Fruit fly (Drosophila melanogaster) whole organism, prepupa: ENCODE data around the gene Col4a1.

Experiments used
- Blimp-1 ChIP-seq: fragments of 200-800 bp; sonication (Bioruptor generic); optimal IDR thresholded peaks from 3 replicates; lab custom pipeline; 2017; ENCODE audit warnings: missing biosample characterization, missing genetic modification characterization, mild to moderate bottlenecking, moderate library complexity, missing genetic modification reagents
- CG10631 ChIP-seq: fragments of 200-800 bp; sonication (Bioruptor generic); optimal IDR thresholded peaks from 2 replicates; lab custom pipeline; 2016; ENCODE audit warnings: missing biosample characterization, missing genetic modification characterization
- CG10669 ChIP-seq: fragments of 200-800 bp; sonication (Bioruptor generic); optimal IDR thresholded peaks from 3 replicates; lab custom pipeline; 2018; ENCODE audit warnings: missing biosample characterization, mild to moderate bottlenecking, missing genetic modification characterization, moderate library complexity
- CG11762 ChIP-seq: fragments of 200-800 bp; sonication (Bioruptor generic); optimal IDR thresholded peaks from 3 replicates; lab custom pipeline; 2016; ENCODE audit warnings: missing biosample characterization, missing genetic modification characterization; ENCODE audit not compliant: insufficient read depth
- CG16779 ChIP-seq: fragments of 200-800 bp; sonication (Bioruptor generic); optimal IDR thresholded peaks from 3 replicates; lab custom pipeline; 2017; ENCODE audit warnings: missing biosample characterization, mild to moderate bottlenecking, missing genetic modification characterization
- CG3032 ChIP-seq: fragments of 200-800 bp; optimal IDR thresholded peaks from 2 replicates; lab custom pipeline; 2019; ENCODE audit warnings: missing biosample characterization, mild to moderate bottlenecking, missing genetic modification characterization, moderate library complexity
- CG34406 ChIP-seq: fragments of 200-800 bp; sonication (Bioruptor generic); optimal IDR thresholded peaks from 3 replicates; lab custom pipeline; 2016; ENCODE audit warnings: missing biosample characterization, missing genetic modification characterization
- CG4318 ChIP-seq: fragments of 200-800 bp; sonication (Bioruptor generic); optimal IDR thresholded peaks from 3 replicates; lab custom pipeline; 2017; ENCODE audit warnings: missing biosample characterization, mild to moderate bottlenecking, missing genetic modification characterization
- CG6792 ChIP-seq: fragments of 200-800 bp; sonication (Bioruptor generic); optimal IDR thresholded peaks from 3 replicates; lab custom pipeline; 2016; ENCODE audit warnings: missing biosample characterization, missing genetic modification characterization
- CG6854 ChIP-seq: fragments of 200-800 bp; sonication (Bioruptor generic); optimal IDR thresholded peaks from 2 replicates; lab custom pipeline; 2017; ENCODE audit warnings: missing biosample characterization, mild to moderate bottlenecking, missing genetic modification characterization
- CG7368 ChIP-seq: fragments of 200-800 bp; sonication (Bioruptor generic); optimal IDR thresholded peaks from 3 replicates; lab custom pipeline; 2016; ENCODE audit warnings: missing biosample characterization, missing genetic modification characterization
- Eip75B ChIP-seq: fragments of 200-800 bp; sonication (Bioruptor generic); optimal IDR thresholded peaks from 3 replicates; lab custom pipeline; 2016; ENCODE audit warnings: missing biosample characterization, missing genetic modification characterization
- Gug ChIP-seq: fragments of 200-800 bp; sonication (Bioruptor generic); IDR thresholded peaks from 2 replicates; pipeline ENCODE4 v1.3.6; 2022; ENCODE audit warnings: missing biosample characterization, missing genetic modification characterization
- Hr39 ChIP-seq: fragments of 200-800 bp; sonication (Bioruptor generic); optimal IDR thresholded peaks from 2 replicates; lab custom pipeline; 2016; ENCODE audit warnings: missing biosample characterization, missing genetic modification characterization
- Met ChIP-seq: fragments of 200-800 bp; sonication (Bioruptor generic); optimal IDR thresholded peaks from 3 replicates; lab custom pipeline; 2016; ENCODE audit warnings: missing biosample characterization, missing genetic modification characterization
- OdsH ChIP-seq: fragments of 200-800 bp; sonication (Bioruptor generic); optimal IDR thresholded peaks from 3 replicates; lab custom pipeline; 2016; ENCODE audit warnings: missing biosample characterization, missing genetic modification characterization
- Sox102F ChIP-seq: fragments of 200-800 bp; sonication (Bioruptor generic); optimal IDR thresholded peaks from 2 replicates; lab custom pipeline; 2016; ENCODE audit warnings: missing biosample characterization, mild to moderate bottlenecking, missing genetic modification characterization
- Sox14 ChIP-seq: fragments of 200-800 bp; sonication (Bioruptor generic); optimal IDR thresholded peaks from 3 replicates; lab custom pipeline; 2016; ENCODE audit warnings: missing biosample characterization, missing genetic modification characterization
- Sox15 ChIP-seq: fragments of 200-800 bp; sonication (Bioruptor generic); optimal IDR thresholded peaks from 3 replicates; lab custom pipeline; 2016; ENCODE audit warnings: missing biosample characterization, missing genetic modification characterization
- achi ChIP-seq: fragments of 200-800 bp; sonication (Bioruptor generic); optimal IDR thresholded peaks from 3 replicates; lab custom pipeline; 2016; ENCODE audit warnings: missing biosample characterization, missing genetic modification characterization
- acj6 ChIP-seq: fragments of 200-800 bp; sonication (Bioruptor generic); optimal IDR thresholded peaks from 3 replicates; lab custom pipeline; 2016; ENCODE audit warnings: missing biosample characterization, missing genetic modification characterization
- cyc ChIP-seq: fragments of 200-800 bp; sonication (Bioruptor generic); optimal IDR thresholded peaks from 3 replicates; lab custom pipeline; 2016; ENCODE audit warnings: missing biosample characterization, missing genetic modification characterization
- dsx ChIP-seq: fragments of 200-800 bp; optimal IDR thresholded peaks from 3 replicates; lab custom pipeline; 2019; ENCODE audit warnings: missing biosample characterization, mild to moderate bottlenecking, missing genetic modification characterization, moderate library complexity; ENCODE audit not compliant: poor library complexity, severe bottlenecking
- eg ChIP-seq: fragments of 200-800 bp; sonication (Bioruptor generic); IDR thresholded peaks from 3 replicates; pipeline ENCODE4 v1.3.6; 2022; ENCODE audit warnings: missing biosample characterization, missing genetic modification characterization
- esn ChIP-seq: fragments of 200-800 bp; sonication (Bioruptor generic); optimal IDR thresholded peaks from 2 replicates; lab custom pipeline; 2016; ENCODE audit warnings: missing biosample characterization, mild to moderate bottlenecking, missing genetic modification characterization, moderate library complexity
- fd85E ChIP-seq: fragments of 200-800 bp; sonication (Bioruptor generic); optimal IDR thresholded peaks from 3 replicates; lab custom pipeline; 2016; ENCODE audit warnings: missing biosample characterization, missing genetic modification characterization
- fkh ChIP-seq: fragments of 200-800 bp; sonication (Bioruptor generic); optimal IDR thresholded peaks from 3 replicates; lab custom pipeline; 2017; ENCODE audit warnings: missing biosample characterization, mild to moderate bottlenecking, missing genetic modification characterization, moderate library complexity
- lz ChIP-seq: fragments of 200-800 bp; sonication (Bioruptor generic); optimal IDR thresholded peaks from 3 replicates; lab custom pipeline; 2016; ENCODE audit warnings: missing biosample characterization, missing genetic modification characterization
- ss ChIP-seq, 2 experiments: fragments of 200-800 bp; sonication (Bioruptor generic); optimal IDR thresholded peaks; 2 replicates in 1 of 2; 3 replicates in 1 of 2; lab custom pipeline; 2017 to 2018; ENCODE audit warnings: mild to moderate bottlenecking in 2 of 2, missing biosample characterization in 2 of 2, missing genetic modification characterization in 2 of 2, moderate library complexity in 1 of 2
- svp ChIP-seq: fragments of 200-800 bp; sonication (Bioruptor generic); peaks from one replicate; lab custom pipeline; 2016; ENCODE audit warnings: missing biosample characterization, missing genetic modification characterization
- topi ChIP-seq: fragments of 200-800 bp; sonication (Bioruptor generic); optimal IDR thresholded peaks from 3 replicates; lab custom pipeline; 2016; ENCODE audit warnings: missing biosample characterization, missing genetic modification characterization
- vri ChIP-seq: fragments of 200-800 bp; sonication (Bioruptor generic); optimal IDR thresholded peaks from 3 replicates; lab custom pipeline; 2016; ENCODE audit warnings: missing biosample characterization, mild to moderate bottlenecking, missing genetic modification characterization

The Col4a1 gene

DNA sequence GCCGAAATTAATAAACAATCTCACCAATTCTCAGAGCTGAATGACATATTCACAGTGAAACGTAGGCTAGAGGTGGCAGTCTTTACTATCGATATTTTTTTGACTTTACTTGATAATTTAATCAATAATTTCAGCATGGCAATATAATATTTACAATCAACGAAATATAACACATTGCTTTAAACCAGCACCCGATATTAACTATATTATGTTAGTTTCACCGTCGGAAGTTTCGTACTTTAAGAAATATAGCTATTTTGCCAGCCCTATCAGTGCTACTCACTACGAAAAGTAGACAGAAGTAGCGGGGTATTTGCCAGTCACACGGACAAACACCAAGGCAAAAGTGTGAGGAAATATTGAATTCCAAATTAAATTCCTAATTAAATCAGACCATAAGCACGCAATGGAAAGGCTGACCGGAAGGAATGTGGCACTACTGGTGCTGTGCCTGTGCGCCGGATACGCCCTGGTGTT, 18.6 kb upstream of the Col4a1 start, which contains the start of the genes CG31917, Tfb5 and SelT (continued):
- TF ChIP-seq CG3032 (tag; lab: Kevin White, UChicago) (peak; percentile 48), esn (GFP tag; lab: Kevin White, UChicago) (peak; percentile 73), CG34406 (GFP tag; lab: Kevin White, UChicago) (peak; percentile 5), Sox14 (peak; percentile 50)

DNA sequence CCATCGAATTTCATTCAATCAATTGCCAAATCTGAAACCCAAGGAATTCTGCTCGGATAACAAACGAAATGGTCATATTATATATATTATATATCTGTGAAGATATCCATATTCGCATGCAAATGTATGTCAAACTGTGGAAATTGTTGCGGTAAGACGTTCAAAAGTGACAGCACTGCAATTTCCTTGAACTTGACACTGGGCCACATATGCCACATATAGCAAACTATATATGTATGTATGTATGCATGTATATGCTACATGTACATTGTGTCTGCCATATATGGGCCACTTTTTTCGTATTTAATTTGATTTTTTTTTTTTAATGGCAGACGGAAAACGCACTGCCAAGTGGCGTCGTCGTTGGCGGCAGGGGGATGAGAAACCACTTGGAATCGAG, 8.9 kb upstream of the Col4a1 start:
- TF ChIP-seq CG6792 (GFP tag; lab: Kevin White, UChicago), result no peak
- TF ChIP-seq OdsH (GFP tag; lab: Kevin White, UChicago), result no peak
- TF ChIP-seq dsx (GFP tag; lab: Kevin White, UChicago), result no peak
- no peak for TF ChIP-seq Blimp-1

DNA sequence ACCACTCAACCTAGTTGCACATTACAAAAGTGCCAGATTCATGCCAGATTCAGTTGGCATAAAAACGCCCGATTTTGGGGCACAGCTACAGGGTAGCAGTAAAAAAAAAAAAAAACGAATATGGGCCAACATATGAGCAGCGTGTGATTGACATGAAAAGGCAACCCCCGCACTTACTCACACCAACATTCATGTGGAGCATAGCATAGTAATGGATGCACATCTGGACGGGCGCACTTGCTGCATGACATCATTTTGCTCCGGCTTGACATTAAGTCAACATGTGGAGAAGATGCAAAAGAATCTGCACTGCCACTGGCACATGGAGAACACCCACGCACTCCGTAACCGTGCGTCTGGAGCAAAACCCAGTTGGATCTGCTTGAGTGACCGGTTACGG, 6.8 kb upstream of the Col4a1 start:
- TF ChIP-seq svp (GFP tag; lab: Kevin White, UChicago) (peak; percentile 22), topi (GFP tag; lab: Kevin White, UChicago) (no peak), Gug (GFP tag; lab: Robert Waterston, UW) (no peak), fkh (GFP tag; lab: Kevin White, UChicago) (no peak)

DNA sequence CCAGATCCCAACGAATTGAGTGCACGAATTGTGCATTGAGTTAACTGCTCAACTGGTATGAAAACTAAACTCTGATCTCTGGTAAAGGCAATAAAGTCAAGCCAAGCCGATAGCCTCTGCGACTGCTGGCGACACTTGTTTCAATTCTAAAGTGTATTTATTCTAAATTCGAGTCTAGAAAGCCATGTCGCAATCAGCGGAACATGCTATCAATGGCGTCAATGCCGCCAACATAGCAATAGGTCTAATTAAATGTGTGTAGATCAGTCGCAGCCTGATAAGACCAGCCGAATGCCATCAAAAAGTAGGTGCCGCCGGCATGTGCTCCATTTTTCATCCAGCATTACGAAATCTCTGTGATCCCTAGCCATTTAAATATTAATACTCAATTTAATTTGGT, 3.9 kb upstream of the Col4a1 start:
- no peak for TF ChIP-seq acj6 (GFP tag; lab: Kevin White, UChicago)
- TF ChIP-seq lz, result no peak
- no peak for TF ChIP-seq fd85E (GFP tag; lab: Kevin White, UChicago)
- TF ChIP-seq, all 60 proteins: peak for 0

DNA sequence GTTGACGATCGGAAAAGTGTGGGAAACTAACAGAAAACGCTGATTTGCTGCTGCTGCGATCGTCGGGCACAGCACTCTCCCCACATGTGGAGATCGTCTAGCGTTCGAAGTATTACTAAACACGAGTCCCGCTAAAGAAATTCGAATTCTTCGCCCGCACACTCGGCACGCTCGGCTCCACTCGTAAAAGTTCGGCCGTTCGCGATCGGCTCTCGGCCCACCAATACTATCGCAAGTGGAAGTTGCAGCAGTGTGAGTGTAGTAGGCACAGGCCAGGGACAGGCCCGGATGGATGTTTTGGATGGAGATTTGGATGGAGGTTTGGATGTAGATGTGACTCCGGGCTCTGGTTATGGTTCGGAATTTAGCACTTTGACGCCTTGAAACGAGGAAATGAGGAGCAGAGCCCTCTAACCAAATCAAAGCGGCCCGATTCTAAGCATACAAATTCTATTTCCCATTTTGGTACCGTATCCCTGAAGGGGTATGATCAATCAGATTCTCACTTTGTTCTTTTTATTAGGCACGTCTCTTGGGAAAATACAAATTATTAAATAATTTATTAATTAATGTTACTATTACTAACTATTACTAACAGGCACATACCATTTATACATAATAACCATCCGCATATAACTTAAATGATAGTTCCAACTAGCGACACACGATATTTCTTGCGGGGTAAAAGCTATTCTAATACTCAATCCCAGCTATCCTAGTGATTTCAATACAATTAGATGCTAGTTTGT, 1.9 kb upstream of the Col4a1 start:
- TF ChIP-seq cyc (no peak), Eip75B (GFP tag; lab: Kevin White, UChicago) (no peak), svp (GFP tag; lab: Kevin White, UChicago) (peak; percentile 39)

DNA sequence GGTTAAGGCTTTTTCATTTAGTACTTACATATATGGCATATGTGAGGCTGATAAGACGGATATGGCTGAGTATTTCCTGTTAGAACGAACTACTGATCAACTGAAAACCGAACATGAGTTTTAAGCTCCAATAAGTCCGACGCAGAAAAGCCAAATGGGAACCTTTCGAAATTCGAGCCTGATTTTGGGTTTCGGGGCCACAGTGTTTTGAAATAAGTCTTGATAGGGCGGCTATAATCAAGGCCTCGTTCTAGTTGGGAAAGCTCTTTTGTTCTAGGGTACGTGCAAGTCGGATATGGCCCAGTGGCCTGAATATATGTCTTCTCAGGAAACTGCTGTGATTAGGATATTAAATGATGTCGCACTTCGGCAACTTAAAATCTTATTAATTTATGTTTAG, 1.3 kb upstream of the Col4a1 start, which contains the start of gene vkg:
TSS of gene vkg (minus strand) at position 101 of the 400 bp plus-strand sequence.
- TF ChIP-seq Hr39 (no peak), CG34406 (GFP tag; lab: Kevin White, UChicago) (no peak), svp (GFP tag; lab: Kevin White, UChicago) (no peak), Blimp-1 (no peak), lz (no peak), CG3032 (tag; lab: Kevin White, UChicago) (no peak), eg (GFP tag; lab: Robert Waterston, UW) (no peak), CG10669 (GFP tag; lab: Kevin White, UChicago) (no peak), CG11762 (GFP tag; lab: Kevin White, UChicago) (no peak), CG16779 (no peak), CG6854 (GFP tag; lab: Kevin White, UChicago) (no peak), Met (GFP tag; lab: Kevin White, UChicago) (no peak)

DNA sequence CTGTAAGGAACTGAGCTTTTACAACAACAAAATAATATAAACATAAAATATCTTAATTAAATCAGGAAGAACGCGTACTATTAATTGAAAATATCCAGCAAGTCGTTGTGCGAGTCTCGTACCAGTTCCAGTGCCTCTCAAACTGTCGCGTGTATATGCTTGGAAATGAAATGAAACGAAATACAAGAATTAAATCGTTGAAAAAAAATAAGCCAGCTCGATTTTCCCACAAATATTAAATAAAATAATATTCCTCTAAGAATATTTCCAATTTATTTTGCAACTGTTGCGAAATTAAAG, 350 bp downstream of the Col4a1 start:
- TF ChIP-seq Gug (GFP tag; lab: Robert Waterston, UW), result no peak
- TF ChIP-seq cyc, result no peak
- TF ChIP-seq topi (GFP tag; lab: Kevin White, UChicago), result no peak
- TF ChIP-seq achi (GFP tag; lab: Kevin White, UChicago), result no peak
- TF ChIP-seq ss (GFP tag; optimal IDR thresholded peaks at IDR 0.05; lab: Kevin White, UChicago), result no peak
- no peak for TF ChIP-seq fd85E (GFP tag; lab: Kevin White, UChicago)
- TF ChIP-seq CG4318 (GFP tag; lab: Kevin White, UChicago), result no peak
- TF ChIP-seq CG10631, result no peak
- TF ChIP-seq CG7368 (GFP tag; lab: Kevin White, UChicago), result no peak
- TF ChIP-seq CG6792 (GFP tag; lab: Kevin White, UChicago), result no peak
- TF ChIP-seq vri (GFP tag; lab: Kevin White, UChicago), result no peak
- no peak for TF ChIP-seq esn (GFP tag; lab: Kevin White, UChicago)
- TF ChIP-seq Sox15, result no peak
- TF ChIP-seq CG16779, result no peak
- TF ChIP-seq Sox102F, result no peak
- TF ChIP-seq, all 60 proteins: peak for 0
